Worm (Caenorhabditis elegans) whole organism, early embryonic: ENCODE measurements around the gene erg-28.

Source experiments
- ama-1 ChIP-seq: fragments of 150-350 bp; optimal IDR thresholded peaks from 2 replicates; lab custom pipeline; 2014
- ets-7 ChIP-seq: sonication (generic microtip); optimal IDR thresholded peaks from 2 replicates; lab custom pipeline; 2016; ENCODE audit warnings: missing genotype, missing genetic modification characterization, missing compliant biosample characterization
- tbx-37 ChIP-seq: fragments of 200-800 bp; sonication (Bioruptor generic); conservative IDR thresholded peaks from 2 replicates; pipeline ENCODE4 v1.3.6; 2022; ENCODE audit warnings: missing genetic modification reagents, missing genetic modification characterization, missing compliant biosample characterization

ce11 chrV:12583421-12583820, 23.8 kb upstream of the erg-28 start:
- TF ChIP-seq tbx-37 (GFP tag; lab: Robert Waterston, UW) (no peak), ama-1 (lab: Kevin White, UChicago) (no peak), ets-7 (no peak)
